Worm (Caenorhabditis elegans): ENCODE results near the gene fbxa-199.

- TF ChIP-seq ets-7 (tag; optimal IDR thresholded peaks at IDR 0.05) (no peak), scrt-1 (GFP tag; IDR thresholded peaks at IDR 0.05) (no peak), ama-1 (optimal IDR thresholded peaks at IDR 0.05) (no peak), tra-4 (tag; optimal IDR thresholded peaks at IDR 0.05) (no peak), B0310.2 (tag; optimal IDR thresholded peaks at IDR 0.05) (no peak), ceh-13 (GFP tag; optimal IDR thresholded peaks at IDR 0.05) (no peak), tbx-11 (GFP tag; IDR thresholded peaks at IDR 0.05) (no peak), sea-1 (GFP tag; conservative IDR thresholded peaks at IDR 0.05) (no peak)
Measured at ce11 chrV:15432457-15432856, 33.8 kb upstream of the fbxa-199 start, which contains the start of gene T26H5.8.
